Worm (Caenorhabditis elegans): ENCODE results near the gene sdz-31.

ce11 chrV:9879404-9879803 lies 563 bp upstream of the sdz-31 start, which contains the start of gene srab-26:
- TF ChIP-seq lsy-2 (tag; optimal IDR thresholded peaks at IDR 0.05), result no peak
- no peak for TF ChIP-seq lin-13 (GFP tag; optimal IDR thresholded peaks at IDR 0.05)
- no peak for TF ChIP-seq fos-1 (tag; optimal IDR thresholded peaks at IDR 0.05)
- no peak for TF ChIP-seq nhr-12 (tag; optimal IDR thresholded peaks at IDR 0.05)

All from whole organism, L2 larva.